Worm (Caenorhabditis elegans): ENCODE results near the gene cept-2.

Gene cept-2

ce11 chrV:14355738-14356368, 8.3 kb downstream of the cept-2 start, which contains the start of gene cyn-1 (continued):
- TF ChIP-seq lsy-2 (tag; optimal IDR thresholded peaks at IDR 0.05), result peak in 1 of 2 experiments; percentile 93
- peak; percentile 24 for TF ChIP-seq nhr-48 (tag; optimal IDR thresholded peaks at IDR 0.05)
- TF ChIP-seq F10B5.3 (tag; optimal IDR thresholded peaks at IDR 0.05), result peak; percentile 40
- TF ChIP-seq nhr-10 (tag; optimal IDR thresholded peaks at IDR 0.05), result no peak
- peak; percentile 73 for TF ChIP-seq rbr-2 (tag; optimal IDR thresholded peaks at IDR 0.05)
- TF ChIP-seq ZK546.5 (tag; optimal IDR thresholded peaks at IDR 0.05), result no peak
- peak; percentile 71 for TF ChIP-seq nhr-102 (tag; optimal IDR thresholded peaks at IDR 0.05)
- no peak for TF ChIP-seq skn-1 (tag; optimal IDR thresholded peaks at IDR 0.05)
- TF ChIP-seq cey-2 (tag; optimal IDR thresholded peaks at IDR 0.05; ENCODE audit: borderline replicate concordance, insufficient read depth), result no peak
- TF ChIP-seq hmg-1.1 (GFP tag; IDR thresholded peaks at IDR 0.05), result peak; percentile 77
- TF ChIP-seq T20F7.1 (GFP tag; optimal IDR thresholded peaks at IDR 0.05), result peak; percentile 72
- 0 out of 2 replicates have a peak, but pooled peaks have one; percentile 14 for TF ChIP-seq arid-1 (GFP tag; conservative IDR thresholded peaks at IDR 0.05)
- TF ChIP-seq ama-1 (optimal IDR thresholded peaks at IDR 0.05), result peak; percentile 10
- no peak for TF ChIP-seq ceh-28 (tag; optimal IDR thresholded peaks at IDR 0.05)
- TF ChIP-seq attf-4 (tag; optimal IDR thresholded peaks at IDR 0.05), result no peak
- no peak for TF ChIP-seq mxl-2 (GFP tag; conservative IDR thresholded peaks at IDR 0.05)
- TF ChIP-seq F37D6.2 (tag; optimal IDR thresholded peaks at IDR 0.05), result peak; percentile 40
- TF ChIP-seq zag-1 (tag; optimal IDR thresholded peaks at IDR 0.05), result peak; percentile 8
- TF ChIP-seq zfp-2 (tag; optimal IDR thresholded peaks at IDR 0.05), result no peak
- no peak for TF ChIP-seq lin-1 (GFP tag; IDR thresholded peaks at IDR 0.05)
- TF ChIP-seq mxl-3 (GFP tag; optimal IDR thresholded peaks at IDR 0.05), result no peak

ce11 chrV:14358577-14358976, 11.0 kb downstream of the cept-2 start, which contains the start of gene Y49A3A.4:
Y49A3A.4 (minus strand) TSS chrV:14358890.
- TF ChIP-seq spr-1 (tag; optimal IDR thresholded peaks at IDR 0.05), result no peak
- peak; percentile 39 for TF ChIP-seq mes-2 (tag; optimal IDR thresholded peaks at IDR 0.05; ENCODE audit: poor library complexity, severe bottlenecking)
- TF ChIP-seq nhr-10 (tag; optimal IDR thresholded peaks at IDR 0.05), result no peak
- TF ChIP-seq lin-29 (GFP tag; IDR thresholded peaks at IDR 0.05), result no peak
- TF ChIP-seq skn-1 (tag; optimal IDR thresholded peaks at IDR 0.05), result no peak
- peak; percentile 63 for TF ChIP-seq T26A8.4 (GFP tag; IDR thresholded peaks at IDR 0.05)
- no peak for TF ChIP-seq ztf-7 (tag; optimal IDR thresholded peaks at IDR 0.05)
- no peak for TF ChIP-seq nhr-28 (tag; optimal IDR thresholded peaks at IDR 0.05)
- peak; percentile 0 for TF ChIP-seq Y5F2A.4 (GFP tag; optimal IDR thresholded peaks at IDR 0.05)
- no peak for TF ChIP-seq hmg-1.1 (GFP tag; IDR thresholded peaks at IDR 0.05)
- no peak for TF ChIP-seq ceh-82 (tag; optimal IDR thresholded peaks at IDR 0.05)
- peak; percentile 70 for TF ChIP-seq snpc-4 (tag; optimal IDR thresholded peaks at IDR 0.05)
- TF ChIP-seq Y75B8A.6 (GFP tag; IDR thresholded peaks at IDR 0.05), result no peak
- peak; percentile 35 for TF ChIP-seq hlh-30 (tag; optimal IDR thresholded peaks at IDR 0.05; ENCODE audit: insufficient read depth)
- TF ChIP-seq fos-1 (tag; optimal IDR thresholded peaks at IDR 0.05), result no peak
- no peak for TF ChIP-seq egl-27 (tag; optimal IDR thresholded peaks at IDR 0.05)
- no peak for TF ChIP-seq ZK337.2 (GFP tag; IDR thresholded peaks at IDR 0.05)
- TF ChIP-seq madf-5 (GFP tag; IDR thresholded peaks at IDR 0.05), result no peak
- TF ChIP-seq Y48G9A.11 (GFP tag; IDR thresholded peaks at IDR 0.05), result no peak
- TF ChIP-seq mep-1 (tag; optimal IDR thresholded peaks at IDR 0.05), result peak; percentile 21
- no peak for TF ChIP-seq ceh-44 (GFP tag; IDR thresholded peaks at IDR 0.05)
- TF ChIP-seq Y105C5A.15 (GFP tag; IDR thresholded peaks at IDR 0.05), result no peak
- TF ChIP-seq daf-16 (GFP tag; optimal IDR thresholded peaks at IDR 0.05), result no peak
- TF ChIP-seq daf-16 (tag; optimal IDR thresholded peaks at IDR 0.05), result peak; percentile 42
- TF ChIP-seq hlh-11 (tag; optimal IDR thresholded peaks at IDR 0.05), result peak; percentile 23
- TF ChIP-seq ceh-28 (tag; optimal IDR thresholded peaks at IDR 0.05), result no peak
- no peak; the same call in 1 of the 2 replicates for TF ChIP-seq lin-38 (GFP tag; IDR thresholded peaks at IDR 0.05)
- no peak for TF ChIP-seq set-16 (GFP tag; IDR thresholded peaks at IDR 0.05)
- no peak for TF ChIP-seq nhr-11 (tag; optimal IDR thresholded peaks at IDR 0.05)
- peak; percentile 19 for TF ChIP-seq dve-1 (tag; optimal IDR thresholded peaks at IDR 0.05; ENCODE audit: insufficient read depth)
- no peak for TF ChIP-seq lin-15B (tag; optimal IDR thresholded peaks at IDR 0.05)
- TF ChIP-seq mdl-1 (tag; optimal IDR thresholded peaks at IDR 0.05), result no peak
- TF ChIP-seq aha-1 (tag), result no peak
- peak; percentile 11 for TF ChIP-seq spr-3 (GFP tag; optimal IDR thresholded peaks at IDR 0.05)
